Comparison of ENCODE assay signal across 3 fruit fly cellular contexts in genomic region chr2L:4370592-4370991, dm6.
TF ChIP-seq lines count a peak whose summit lies in the region.

No protein-coding gene starts in this region.

- TF ChIP-seq CTCF in whole organism, embryonic (GFP tag; optimal IDR thresholded peaks at IDR 0.05; lab: Kevin White, UChicago) = no peak

TF ChIP-seq in whole organism, embryonic, 481 proteins besides CTCF, POLR2A, EP300 and RAD21:
- TF ChIP-seq Tbp (GFP tag; optimal IDR thresholded peaks at IDR 0.05; lab: Kevin White, UChicago) (no peak), croc (GFP tag; conservative IDR thresholded peaks at IDR 0.05; lab: Robert Waterston, UW) (no peak), CG12769 (tag; optimal IDR thresholded peaks at IDR 0.05; lab: Kevin White, UChicago) (peak; percentile 1), pb (GFP tag; optimal IDR thresholded peaks at IDR 0.05; lab: Kevin White, UChicago) (no peak), sr (GFP tag; IDR thresholded peaks at IDR 0.05; lab: Robert Waterston, UW) (peak; percentile 77; the same call in 2 of the 3 replicates), prd (optimal IDR thresholded peaks at IDR 0.05; lab: Kevin White, UChicago) (no peak), prd (GFP tag; IDR thresholded peaks at IDR 0.05; lab: Robert Waterston, UW) (0 out of 3 replicates have a peak, but pooled peaks have one; percentile 10), chinmo (GFP tag; IDR thresholded peaks at IDR 0.05; lab: Robert Waterston, UW; ENCODE audit: partially characterized antibody) (0 out of 4 replicates have a peak, but pooled peaks have one; percentile 56), sens (GFP tag; lab: Kevin White, UChicago) (peak; percentile 68), lilli (GFP tag; optimal IDR thresholded peaks at IDR 0.05; lab: Kevin White, UChicago) (no peak), CG6272 (GFP tag; IDR thresholded peaks at IDR 0.05; lab: Robert Waterston, UW) (peak; percentile 18; the same call in 1 of the 2 replicates), sd (tag; optimal IDR thresholded peaks at IDR 0.05; lab: Kevin White, UChicago) (peak; percentile 44), ara (GFP tag; IDR thresholded peaks at IDR 0.05; lab: Robert Waterston, UW) (0 out of 2 replicates have a peak, but pooled peaks have one; percentile 5), CG6854 (GFP tag; optimal IDR thresholded peaks at IDR 0.05; lab: Kevin White, UChicago) (no peak), CG16815 (GFP tag; optimal IDR thresholded peaks at IDR 0.05; lab: Kevin White, UChicago) (no peak), CG11093 (GFP tag; IDR thresholded peaks at IDR 0.05; lab: Robert Waterston, UW) (no peak), cg (GFP tag; optimal IDR thresholded peaks at IDR 0.05; lab: Kevin White, UChicago) (peak; percentile 57), CG11504 (tag; optimal IDR thresholded peaks at IDR 0.05; lab: Kevin White, UChicago) (peak; percentile 46), D (optimal IDR thresholded peaks at IDR 0.05; lab: Kevin White, UChicago) (peak; percentile 2), D (GFP tag; optimal IDR thresholded peaks at IDR 0.05; lab: Kevin White, UChicago) (no peak), CG2199 (GFP tag; IDR thresholded peaks at IDR 0.05; lab: Robert Waterston, UW) (0 out of 3 replicates have a peak, but pooled peaks have one; percentile 47), Ravus (GFP tag; IDR thresholded peaks at IDR 0.05; lab: Robert Waterston, UW) (no peak), CG6175 (GFP tag; IDR thresholded peaks at IDR 0.05; lab: Robert Waterston, UW) (peak; percentile 47; the same call in 2 of the 3 replicates), kah (GFP tag; optimal IDR thresholded peaks at IDR 0.05; lab: Kevin White, UChicago) (no peak), kay (GFP tag; optimal IDR thresholded peaks at IDR 0.05; lab: Kevin White, UChicago) (no peak), oc (tag; optimal IDR thresholded peaks at IDR 0.05; lab: Kevin White, UChicago) (peak; percentile 72)

TF ChIP-seq in whole organism, prepupa, 60 proteins besides CTCF, POLR2A, EP300 and RAD21:
- no peak for TF ChIP-seq CG6163 (GFP tag; IDR thresholded peaks at IDR 0.05; lab: Robert Waterston, UW)
- peak; percentile 63 for TF ChIP-seq Hr39 (GFP tag; optimal IDR thresholded peaks at IDR 0.05; lab: Kevin White, UChicago)
- TF ChIP-seq CG31627 (GFP tag; optimal IDR thresholded peaks at IDR 0.05; lab: Kevin White, UChicago) = no peak
- TF ChIP-seq ss (GFP tag; optimal IDR thresholded peaks at IDR 0.05; lab: Kevin White, UChicago) = peak in 1 of 2 experiments; percentile 34
TF ChIP-seq in whole organism, prepupa: peak in this region for 2.

TF ChIP-seq in whole organism, pupa, 21 proteins besides CTCF, POLR2A, EP300 and RAD21:
- TF ChIP-seq CG8159 (tag; optimal IDR thresholded peaks at IDR 0.05; lab: Kevin White, UChicago) (no peak), EcR (GFP tag; optimal IDR thresholded peaks at IDR 0.05; lab: Kevin White, UChicago) (peak; percentile 76)
TF ChIP-seq in whole organism, pupa: peak in this region for 1.

Comparison
In these comparisons a context has a peak if more than half of its experiments do, and no peak if none do; other contexts are left out.
1. Of the 7 proteins assayed by ChIP-seq in both whole organism, embryonic and whole organism, prepupa: peak only in whole organism, embryonic: none; only in whole organism, prepupa: Hr39; in both: none; in neither: 6.